Fruit fly (Drosophila melanogaster) whole organism, embryonic: Measurements from ENCODE around the gene Dyrk2.
A peak's percentile ranks its signal among the peaks of the same experiment; 100 is the strongest.

Experiments used
- CG10462 ChIP-seq: fragments of 200-800 bp; sonication (Bioruptor generic); optimal IDR thresholded peaks from 2 replicates; lab custom pipeline; 2016; ENCODE audit warnings: missing biosample characterization, missing genetic modification characterization
- CG11456 ChIP-seq: fragments of 200-800 bp; sonication (Bioruptor generic); IDR thresholded peaks from 3 replicates; pipeline ENCODE4 v1.3.6; 2022; ENCODE audit warnings: missing biosample characterization, missing genetic modification characterization
- CG11723 ChIP-seq: fragments of 200-800 bp; sonication (Bioruptor generic); optimal IDR thresholded peaks from 2 replicates; lab custom pipeline; 2017; ENCODE audit warnings: missing biosample characterization, mild to moderate bottlenecking, missing genetic modification characterization
- CG12071 ChIP-seq: fragments of 200-800 bp; sonication (Bioruptor generic); optimal IDR thresholded peaks from 3 replicates; lab custom pipeline; 2018; ENCODE audit warnings: missing biosample characterization, mild to moderate bottlenecking, missing genetic modification characterization
- CG12104 ChIP-seq: fragments of 200-800 bp; sonication (Bioruptor generic); optimal IDR thresholded peaks from 3 replicates; lab custom pipeline; 2016; ENCODE audit warnings: missing biosample characterization, missing genetic modification characterization
- CG13123 ChIP-seq: fragments of 200-800 bp; sonication (Bioruptor generic); optimal IDR thresholded peaks from 2 replicates; lab custom pipeline; 2016; ENCODE audit warnings: missing biosample characterization, missing genetic modification characterization
- CG13624 ChIP-seq: fragments of 200-800 bp; sonication (Bioruptor generic); optimal IDR thresholded peaks from 2 replicates; lab custom pipeline; 2016; ENCODE audit warnings: missing biosample characterization, missing genetic modification characterization
- CG15269 ChIP-seq: fragments of 200-800 bp; sonication (Bioruptor generic); optimal IDR thresholded peaks from 2 replicates; lab custom pipeline; 2018; ENCODE audit warnings: missing biosample characterization, mild to moderate bottlenecking, missing genetic modification characterization, moderate library complexity
- CG1603 ChIP-seq: fragments of 200-800 bp; sonication (Bioruptor generic); optimal IDR thresholded peaks from 2 replicates; lab custom pipeline; 2019; ENCODE audit warnings: missing biosample characterization, mild to moderate bottlenecking, missing genetic modification characterization, moderate library complexity
- CG16813 ChIP-seq: fragments of 200-800 bp; sonication (Bioruptor generic); IDR thresholded peaks from 3 replicates; pipeline ENCODE4 v1.3.6; 2022; ENCODE audit warnings: missing biosample characterization, missing genetic modification characterization; ENCODE audit not compliant: partially characterized antibody
- CG18011 ChIP-seq: fragments of 200-800 bp; sonication (Bioruptor generic); optimal IDR thresholded peaks from 2 replicates; lab custom pipeline; 2017; ENCODE audit warnings: missing biosample characterization, missing genetic modification characterization, mild to moderate bottlenecking, moderate library complexity, missing genotype
- CG18599 ChIP-seq: fragments of 200-800 bp; sonication (Bioruptor generic); optimal IDR thresholded peaks from 3 replicates; lab custom pipeline; 2017; ENCODE audit warnings: missing biosample characterization, missing genetic modification characterization, mild to moderate bottlenecking, moderate library complexity, missing genetic modification reagents
- CG18764 ChIP-seq: fragments of 200-800 bp; sonication (Bioruptor generic); optimal IDR thresholded peaks from 3 replicates; lab custom pipeline; 2016; ENCODE audit warnings: missing biosample characterization, missing genetic modification characterization
- CG2129 ChIP-seq: fragments of 200-800 bp; sonication (Bioruptor generic); IDR thresholded peaks from 2 replicates; pipeline ENCODE4 v1.3.6; 2022; ENCODE audit warnings: missing biosample characterization, missing genetic modification characterization; ENCODE audit not compliant: partially characterized antibody
- CG30403 ChIP-seq: fragments of 200-800 bp; sonication (Bioruptor generic); optimal IDR thresholded peaks from 3 replicates; lab custom pipeline; 2016; ENCODE audit warnings: missing biosample characterization, missing genetic modification characterization
- CG30431 ChIP-seq: fragments of 200-800 bp; sonication (Bioruptor generic); optimal IDR thresholded peaks from 2 replicates; lab custom pipeline; 2017; ENCODE audit warnings: missing biosample characterization, missing genetic modification characterization
- CG6683 ChIP-seq: fragments of 200-800 bp; sonication (Bioruptor generic); optimal IDR thresholded peaks from 2 replicates; lab custom pipeline; 2017; ENCODE audit warnings: missing biosample characterization, mild to moderate bottlenecking, missing genetic modification characterization, missing genetic modification reagents
- CG7963 ChIP-seq: fragments of 200-800 bp; sonication (Bioruptor generic); IDR thresholded peaks from 3 replicates; pipeline ENCODE4 v1.3.6; 2022; ENCODE audit warnings: missing biosample characterization, missing genetic modification characterization; ENCODE audit not compliant: partially characterized antibody
- Chrac-16 ChIP-seq: fragments of 200-800 bp; sonication (Bioruptor generic); optimal IDR thresholded peaks from 3 replicates; lab custom pipeline; 2016; ENCODE audit warnings: missing biosample characterization, missing genetic modification characterization
- Gug ChIP-seq: fragments of 200-800 bp; sonication (Bioruptor generic); IDR thresholded peaks from 4 replicates; pipeline ENCODE4 v1.3.6; 2022; ENCODE audit warnings: missing biosample characterization, missing genetic modification characterization
- H2.0 ChIP-seq: fragments of 200-800 bp; sonication (Bioruptor generic); IDR thresholded peaks from 2 replicates; pipeline ENCODE4 v1.3.6; 2022; ENCODE audit warnings: missing biosample characterization, missing genetic modification characterization
- Lim3 ChIP-seq: fragments of 200-800 bp; sonication (Bioruptor generic); IDR thresholded peaks from 2 replicates; pipeline ENCODE4 v1.3.6; 2022; ENCODE audit warnings: missing biosample characterization, missing genetic modification characterization
- Myb ChIP-seq: fragments of 200-800 bp; sonication (Bioruptor generic); optimal IDR thresholded peaks from 2 replicates; lab custom pipeline; 2016; ENCODE audit warnings: missing biosample characterization, missing genetic modification characterization
- NC2β ChIP-seq: fragments of 200-800 bp; sonication (Bioruptor generic); optimal IDR thresholded peaks from 2 replicates; lab custom pipeline; 2016; ENCODE audit warnings: missing biosample characterization, missing genetic modification characterization
- Ptx1 ChIP-seq: fragments of 200-800 bp; sonication (Bioruptor generic); IDR thresholded peaks from 2 replicates; pipeline ENCODE4 v1.3.6; 2022; ENCODE audit warnings: missing biosample characterization, missing genetic modification characterization
- Sox102F ChIP-seq: fragments of 200-800 bp; sonication (Bioruptor generic); optimal IDR thresholded peaks from 2 replicates; lab custom pipeline; 2018; ENCODE audit warnings: missing biosample characterization, mild to moderate bottlenecking, missing genetic modification characterization, moderate library complexity
- al ChIP-seq: fragments of 200-800 bp; sonication (Bioruptor generic); IDR thresholded peaks from 2 replicates; pipeline ENCODE4 v1.3.6; 2022; ENCODE audit warnings: missing biosample characterization, missing genetic modification characterization
- dysf ChIP-seq: fragments of 200-800 bp; sonication (Bioruptor generic); IDR thresholded peaks from 3 replicates; pipeline ENCODE4 v1.3.6; 2022; ENCODE audit warnings: missing biosample characterization, missing genetic modification characterization
- ems ChIP-seq: fragments of 200-800 bp; sonication (Bioruptor generic); optimal IDR thresholded peaks from 3 replicates; lab custom pipeline; 2016; ENCODE audit warnings: missing biosample characterization, missing genetic modification characterization
- klu ChIP-seq: fragments of 200-800 bp; sonication (Bioruptor generic); IDR thresholded peaks from 2 replicates; pipeline ENCODE4 v1.3.6; 2022; ENCODE audit warnings: missing biosample characterization, missing genetic modification characterization
- kni ChIP-seq: fragments of 200-800 bp; sonication (Bioruptor generic); optimal IDR thresholded peaks from 3 replicates; lab custom pipeline; 2017; ENCODE audit warnings: mild to moderate bottlenecking, missing biosample characterization, missing genetic modification reagents, missing genetic modification characterization
- lola ChIP-seq, 3 experiments: fragments of >200 bp in 2 of 3; fragments of 200-800 bp in 1 of 3; sonication (Bioruptor generic) in 1 of 3; optimal IDR thresholded peaks; 2 replicates each; lab custom pipeline; 2017 to 2019; ENCODE audit warnings: missing biosample characterization in 3 of 3, missing genetic modification characterization in 3 of 3, mild to moderate bottlenecking in 1 of 3, moderate library complexity in 1 of 3
- maf-S ChIP-seq: fragments of 200-800 bp; sonication (Bioruptor generic); optimal IDR thresholded peaks from 2 replicates; lab custom pipeline; 2016; ENCODE audit warnings: missing biosample characterization, missing genetic modification characterization
- nau ChIP-seq: fragments of 200-800 bp; sonication (Bioruptor generic); optimal IDR thresholded peaks from 3 replicates; lab custom pipeline; 2017; ENCODE audit warnings: missing biosample characterization, mild to moderate bottlenecking, missing genetic modification characterization, missing genetic modification reagents
- onecut ChIP-seq: fragments of 200-800 bp; sonication (Bioruptor generic); IDR thresholded peaks from 2 replicates; pipeline ENCODE4 v1.3.6; 2022; ENCODE audit warnings: missing biosample characterization, missing genetic modification characterization
- pfk ChIP-seq: fragments of 200-800 bp; sonication (Bioruptor generic); optimal IDR thresholded peaks from 2 replicates; lab custom pipeline; 2018; ENCODE audit warnings: missing biosample characterization, mild to moderate bottlenecking, missing genetic modification characterization, moderate library complexity
- psq ChIP-seq: fragments of 200-800 bp; sonication (Bioruptor generic); optimal IDR thresholded peaks from 2 replicates; lab custom pipeline; 2017; ENCODE audit warnings: missing biosample characterization, missing genetic modification characterization
- pzg ChIP-seq: fragments of 200-800 bp; sonication (Bioruptor generic); optimal IDR thresholded peaks from 3 replicates; lab custom pipeline; 2018; ENCODE audit warnings: missing biosample characterization, mild to moderate bottlenecking, missing genetic modification characterization, moderate library complexity
- rib ChIP-seq: fragments of 200-800 bp; sonication (Bioruptor generic); IDR thresholded peaks from 2 replicates; pipeline ENCODE4 v1.3.6; 2022; ENCODE audit warnings: missing biosample characterization, missing genetic modification characterization
- ro ChIP-seq: fragments of 200-800 bp; sonication (Bioruptor generic); IDR thresholded peaks from 2 replicates; pipeline ENCODE4 v1.3.6; 2022; ENCODE audit warnings: missing biosample characterization, missing genetic modification characterization
- sc ChIP-seq, 3 experiments: fragments of >200 bp in 2 of 3; fragments of 200-800 bp in 1 of 3; sonication (Bioruptor generic) in 1 of 3; optimal IDR thresholded peaks; 2 replicates in 2 of 3; 3 replicates in 1 of 3; lab custom pipeline; 2017; ENCODE audit warnings: mild to moderate bottlenecking in 1 of 3, missing biosample characterization in 1 of 3, missing genetic modification characterization in 1 of 3, missing genetic modification reagents in 1 of 3
- slp2 ChIP-seq: fragments of 200-800 bp; sonication (Bioruptor generic); optimal IDR thresholded peaks from 2 replicates; lab custom pipeline; 2016; ENCODE audit warnings: missing biosample characterization, missing genetic modification characterization
- sr ChIP-seq: fragments of 200-800 bp; sonication (Bioruptor generic); IDR thresholded peaks from 3 replicates; pipeline ENCODE4 v1.3.6; 2022; ENCODE audit warnings: missing biosample characterization, missing genetic modification characterization
- tap ChIP-seq: fragments of 200-800 bp; optimal IDR thresholded peaks from 3 replicates; lab custom pipeline; 2019; ENCODE audit warnings: missing biosample characterization, mild to moderate bottlenecking, missing genetic modification characterization, moderate library complexity
- tgo ChIP-seq: fragments of 200-800 bp; sonication (Bioruptor generic); IDR thresholded peaks from 3 replicates; pipeline ENCODE4 v1.3.6; 2022; ENCODE audit warnings: missing biosample characterization, missing genetic modification characterization
- twi ChIP-seq: fragments of 200-800 bp; optimal IDR thresholded peaks from 2 replicates; lab custom pipeline; 2019; ENCODE audit warnings: missing biosample characterization, mild to moderate bottlenecking, missing genetic modification characterization, moderate library complexity
- unpg ChIP-seq: fragments of 200-800 bp; sonication (Bioruptor generic); optimal IDR thresholded peaks from 3 replicates; lab custom pipeline; 2018; ENCODE audit warnings: missing biosample characterization, mild to moderate bottlenecking, missing genetic modification characterization, moderate library complexity
- usp ChIP-seq: fragments of >200 bp; optimal IDR thresholded peaks from 2 replicates; lab custom pipeline; 2017; ENCODE audit warnings: missing biosample characterization, missing genetic modification characterization
- vfl ChIP-seq: fragments of 200-800 bp; sonication (Bioruptor generic); optimal IDR thresholded peaks from 2 replicates; lab custom pipeline; 2016; ENCODE audit warnings: missing biosample characterization, missing genetic modification characterization

The Dyrk2 gene

dm6 chr2L:14233896-14234626 lies at the start of gene Dyrk2 (continued):
- no peak for TF ChIP-seq CG6683 (GFP tag; lab: Kevin White, UChicago)
- no peak for TF ChIP-seq CG11723
- TF ChIP-seq onecut (GFP tag; lab: Robert Waterston, UW), result no peak; the same call in none of the 2 replicates
- peak; percentile 5 for TF ChIP-seq Chrac-16 (GFP tag; lab: Kevin White, UChicago)
- TF ChIP-seq CG11456 (GFP tag; lab: Robert Waterston, UW), result no peak
- peak; percentile 8 for TF ChIP-seq Myb
- TF ChIP-seq CG30431 (GFP tag; lab: Kevin White, UChicago), result no peak
- TF ChIP-seq CG13624, result no peak
- TF ChIP-seq CG10462 (GFP tag; lab: Kevin White, UChicago), result no peak
- TF ChIP-seq al (GFP tag; lab: Robert Waterston, UW), result no peak
- no peak for TF ChIP-seq CG18764 (GFP tag; lab: Kevin White, UChicago)
- TF ChIP-seq maf-S (GFP tag; lab: Kevin White, UChicago), result no peak
- TF ChIP-seq usp (GFP tag; lab: Kevin White, UChicago), result no peak
- peak; percentile 40 for TF ChIP-seq NC2β (GFP tag; lab: Kevin White, UChicago)
- TF ChIP-seq sr, result no peak; the same call in 2 of the 3 replicates
- no peak for TF ChIP-seq ro
- no peak for TF ChIP-seq Lim3 (GFP tag; lab: Robert Waterston, UW)
- peak; percentile 32; the same call in 1 of the 4 replicates for TF ChIP-seq Gug (GFP tag; lab: Robert Waterston, UW)
- TF ChIP-seq rib (GFP tag; lab: Robert Waterston, UW), result peak; percentile 83
- peak; percentile 44 for TF ChIP-seq CG18599 (GFP tag; lab: Kevin White, UChicago)
- TF ChIP-seq unpg (GFP tag; lab: Kevin White, UChicago), result peak; percentile 14
- TF ChIP-seq CG30403 (GFP tag; lab: Kevin White, UChicago), result peak; percentile 57
- TF ChIP-seq twi (tag; lab: Kevin White, UChicago), result peak; percentile 28
- TF ChIP-seq dysf, result peak; percentile 41; the same call in 1 of the 3 replicates
- TF ChIP-seq CG16813 (GFP tag; lab: Robert Waterston, UW), result no peak
- TF ChIP-seq CG15269, result no peak
- TF ChIP-seq kni (GFP tag; lab: Kevin White, UChicago), result peak; percentile 80
- no peak for TF ChIP-seq vfl (GFP tag; lab: Kevin White, UChicago)
- TF ChIP-seq tap (tag; lab: Kevin White, UChicago), result no peak
- peak; percentile 41 for TF ChIP-seq CG1603
- TF ChIP-seq CG2129 (GFP tag; lab: Robert Waterston, UW), result no peak
- TF ChIP-seq Sox102F (GFP tag; lab: Kevin White, UChicago), result peak; percentile 13
- no peak for TF ChIP-seq klu (GFP tag; lab: Robert Waterston, UW)
- no peak for TF ChIP-seq CG7963 (GFP tag; lab: Robert Waterston, UW)
- TF ChIP-seq CG18011 (GFP tag; lab: Kevin White, UChicago), result no peak
- no peak for TF ChIP-seq sc (optimal IDR thresholded peaks at IDR 0.05; lab: Kevin White, UChicago)
- peak; percentile 31 for TF ChIP-seq sc (GFP tag; optimal IDR thresholded peaks at IDR 0.05; lab: Kevin White, UChicago)
- TF ChIP-seq pfk (GFP tag; lab: Kevin White, UChicago), result peak; percentile 48
- peak in 1 of 3 experiments; percentile 55 for TF ChIP-seq lola (GFP tag; optimal IDR thresholded peaks at IDR 0.05; lab: Kevin White, UChicago)
- peak; percentile 47 for TF ChIP-seq nau (GFP tag; lab: Kevin White, UChicago)
- no peak for TF ChIP-seq H2.0 (GFP tag; lab: Robert Waterston, UW)
- no peak for TF ChIP-seq pzg
- TF ChIP-seq Ptx1 (GFP tag; lab: Robert Waterston, UW), result no peak
- peak; percentile 21 for TF ChIP-seq CG12104
- TF ChIP-seq CG13123 (GFP tag; lab: Kevin White, UChicago), result no peak
- peak; percentile 19; the same call in 1 of the 3 replicates for TF ChIP-seq tgo (GFP tag; lab: Robert Waterston, UW)
- peak; percentile 6 for TF ChIP-seq slp2
- no peak for TF ChIP-seq psq (GFP tag; lab: Kevin White, UChicago)
- no peak for TF ChIP-seq ems (GFP tag; lab: Kevin White, UChicago)
- TF ChIP-seq CG12071 (GFP tag; lab: Kevin White, UChicago), result peak; percentile 56
